Worm (Caenorhabditis elegans) whole organism, young adult: Measurements from ENCODE around the gene srw-86.

Experiments
- B0019.2 ChIP-seq: fragments of 200-800 bp; sonication (Bioruptor generic); conservative IDR thresholded peaks from 2 replicates; pipeline ENCODE4 v1.3.6; 2022; ENCODE audit warnings: missing genetic modification reagents, missing genetic modification characterization, missing compliant biosample characterization
- C06A6.2 ChIP-seq: fragments of 200-800 bp; sonication (Bioruptor generic); conservative IDR thresholded peaks from 2 replicates; pipeline ENCODE4 v1.3.6; 2022; ENCODE audit warnings: missing genetic modification characterization, missing compliant biosample characterization
- F37B4.10 ChIP-seq: fragments of 200-800 bp; sonication (Bioruptor generic); IDR thresholded peaks from 2 replicates; pipeline ENCODE4 v1.3.6; 2022; ENCODE audit warnings: missing genetic modification characterization, missing compliant biosample characterization
- F52B5.7 ChIP-seq: sonication (generic microtip); optimal IDR thresholded peaks from 2 replicates; lab custom pipeline; 2016; ENCODE audit warnings: mild to moderate bottlenecking, missing genetic modification characterization, missing compliant biosample characterization
- F57A8.1 ChIP-seq: fragments of 200-800 bp; sonication (Bioruptor generic); optimal IDR thresholded peaks from 2 replicates; lab custom pipeline; 2018; ENCODE audit warnings: mild to moderate bottlenecking, missing genetic modification characterization, moderate library complexity, missing compliant biosample characterization
- F57C9.4 ChIP-seq: sonication (generic microtip); optimal IDR thresholded peaks from 2 replicates; lab custom pipeline; 2017; ENCODE audit warnings: mild to moderate bottlenecking, missing genetic modification characterization, missing compliant biosample characterization
- K11D2.4 ChIP-seq: fragments of 200-800 bp; sonication (Bioruptor generic); IDR thresholded peaks from 2 replicates; pipeline ENCODE4 v1.3.6; 2022; ENCODE audit warnings: missing genetic modification reagents, missing genetic modification characterization, missing compliant biosample characterization
- T26A5.8 ChIP-seq: sonication (generic microtip); optimal IDR thresholded peaks from 2 replicates; lab custom pipeline; 2016; ENCODE audit warnings: missing genetic modification characterization, missing compliant biosample characterization
- Y53G8AR.9 ChIP-seq: fragments of 200-800 bp; sonication (Bioruptor generic); conservative IDR thresholded peaks from 2 replicates; pipeline ENCODE4 v1.3.6; 2022; ENCODE audit warnings: missing genetic modification reagents, missing genetic modification characterization, missing compliant biosample characterization
- Y56A3A.18 ChIP-seq: fragments of 200-800 bp; sonication (Bioruptor generic); IDR thresholded peaks from 2 replicates; pipeline ENCODE4 v1.3.6; 2022; ENCODE audit warnings: missing genetic modification reagents, missing genetic modification characterization, missing compliant biosample characterization
- Y67H2A.10 ChIP-seq: fragments of 200-800 bp; sonication (Bioruptor generic); conservative IDR thresholded peaks from 2 replicates; pipeline ENCODE4 v1.3.6; 2022; ENCODE audit warnings: missing genetic modification reagents, missing genetic modification characterization, missing compliant biosample characterization
- Y95B8A.8 ChIP-seq: fragments of 200-800 bp; sonication (Bioruptor generic); IDR thresholded peaks from 2 replicates; pipeline ENCODE4 v1.3.6; 2022; ENCODE audit warnings: missing genetic modification reagents, missing genetic modification characterization, missing compliant biosample characterization
- akir-1 ChIP-seq: fragments of 200-800 bp; sonication (Bioruptor generic); optimal IDR thresholded peaks from 2 replicates; lab custom pipeline; 2018; ENCODE audit warnings: mild to moderate bottlenecking, missing genetic modification characterization, moderate library complexity, missing compliant biosample characterization
- aptf-3 ChIP-seq: fragments of 200-800 bp; sonication (Bioruptor generic); IDR thresholded peaks from 2 replicates; pipeline ENCODE4 v1.3.6; 2022; ENCODE audit warnings: missing genetic modification characterization, missing compliant biosample characterization
- atf-7 ChIP-seq: sonication (generic microtip); optimal IDR thresholded peaks from 2 replicates; lab custom pipeline; 2017; ENCODE audit warnings: mild to moderate bottlenecking, missing genetic modification characterization, missing compliant biosample characterization
- attf-3 ChIP-seq: fragments of 200-800 bp; sonication (Bioruptor generic); conservative IDR thresholded peaks from 2 replicates; pipeline ENCODE4 v1.3.6; 2022; ENCODE audit warnings: missing genetic modification reagents, missing genetic modification characterization, missing compliant biosample characterization
- bed-1 ChIP-seq: fragments of 200-800 bp; sonication (Bioruptor generic); IDR thresholded peaks from 2 replicates; pipeline ENCODE4 v1.3.6; 2022; ENCODE audit warnings: missing genetic modification reagents, missing genetic modification characterization, missing compliant biosample characterization
- ceh-100 ChIP-seq: fragments of 200-800 bp; sonication (Bioruptor generic); IDR thresholded peaks from 2 replicates; pipeline ENCODE4 v1.3.6; 2022; ENCODE audit warnings: missing genetic modification reagents, missing genetic modification characterization, missing compliant biosample characterization
- ceh-27 ChIP-seq: fragments of 200-800 bp; sonication (Bioruptor generic); optimal IDR thresholded peaks from 2 replicates; lab custom pipeline; 2018; ENCODE audit warnings: mild to moderate bottlenecking, missing genetic modification characterization, moderate library complexity, missing compliant biosample characterization
- ceh-91 ChIP-seq: fragments of 200-800 bp; sonication (Bioruptor generic); IDR thresholded peaks from 2 replicates; pipeline ENCODE4 v1.3.6; 2022; ENCODE audit warnings: missing genetic modification reagents, missing genetic modification characterization, missing compliant biosample characterization
- dox-1 ChIP-seq: fragments of 200-800 bp; sonication (Bioruptor generic); IDR thresholded peaks from 2 replicates; pipeline ENCODE4 v1.3.6; 2022; ENCODE audit warnings: missing genetic modification reagents, missing genetic modification characterization, missing compliant biosample characterization
- dpff-1 ChIP-seq: sonication (generic microtip); optimal IDR thresholded peaks from 2 replicates; lab custom pipeline; 2017; ENCODE audit warnings: mild to moderate bottlenecking, missing genetic modification characterization, missing compliant biosample characterization
- efl-1 ChIP-seq: fragments of 150-350 bp; optimal IDR thresholded peaks from 2 replicates; lab custom pipeline; 2014; ENCODE audit warnings: missing biosample characterization, missing genetic modification reagents, missing genetic modification characterization
- egl-44 ChIP-seq: fragments of 200-800 bp; sonication (Bioruptor generic); IDR thresholded peaks from 2 replicates; pipeline ENCODE4 v1.3.6; 2022; ENCODE audit warnings: missing genetic modification reagents, missing genetic modification characterization, missing compliant biosample characterization
- egrh-3 ChIP-seq: fragments of 200-800 bp; sonication (Bioruptor generic); IDR thresholded peaks from 2 replicates; pipeline ENCODE4 v1.3.6; 2022; ENCODE audit warnings: missing genetic modification reagents, missing genetic modification characterization, missing compliant biosample characterization
- ekl-4 ChIP-seq: fragments of 200-800 bp; sonication (Bioruptor generic); IDR thresholded peaks from 2 replicates; pipeline ENCODE4 v1.3.6; 2022; ENCODE audit warnings: missing genetic modification reagents, missing genetic modification characterization, missing compliant biosample characterization
- fkh-3 ChIP-seq: sonication (generic microtip); optimal IDR thresholded peaks from 2 replicates; lab custom pipeline; 2016; ENCODE audit warnings: mild to moderate bottlenecking, missing genetic modification characterization, missing compliant biosample characterization
- gei-17 ChIP-seq: fragments of 200-800 bp; sonication (Bioruptor generic); optimal IDR thresholded peaks from 2 replicates; lab custom pipeline; 2018; ENCODE audit warnings: mild to moderate bottlenecking, missing genetic modification characterization, missing compliant biosample characterization
- hlh-26 ChIP-seq: fragments of 200-800 bp; sonication (Bioruptor generic); conservative IDR thresholded peaks from 2 replicates; pipeline ENCODE4 v1.3.6; 2022; ENCODE audit warnings: missing genetic modification reagents, missing genetic modification characterization, missing compliant biosample characterization
- hmg-20 ChIP-seq: fragments of 200-800 bp; sonication (Bioruptor generic); IDR thresholded peaks from 2 replicates; pipeline ENCODE4 v1.3.6; 2022; ENCODE audit warnings: missing genetic modification reagents, missing genetic modification characterization, missing compliant biosample characterization
- lin-35 ChIP-seq, 3 experiments: fragments of 150-350 bp in 2 of 3; sonication (generic microtip) in 1 of 3; optimal IDR thresholded peaks; 2 replicates each; lab custom pipeline; 2014 to 2018; ENCODE audit warnings: missing biosample characterization in 3 of 3, missing genetic modification characterization in 3 of 3, missing genetic modification reagents in 3 of 3
- lsy-27 ChIP-seq: sonication (generic microtip); optimal IDR thresholded peaks from 2 replicates; lab custom pipeline; 2017; ENCODE audit warnings: missing genetic modification characterization, mild to moderate bottlenecking, missing compliant biosample characterization, antibody characterized with exemption, missing genotype, borderline replicate concordance; ENCODE audit not compliant: insufficient read depth
- mel-28 ChIP-seq: sonication (generic microtip); optimal IDR thresholded peaks from 2 replicates; lab custom pipeline; 2016; ENCODE audit warnings: borderline replicate concordance, mild to moderate bottlenecking, missing genetic modification characterization, missing compliant biosample characterization
- mes-4 ChIP-seq: sonication (generic microtip); optimal IDR thresholded peaks from 2 replicates; lab custom pipeline; 2016; ENCODE audit warnings: missing genotype, missing genetic modification characterization, missing compliant biosample characterization
- mxl-1 ChIP-seq: sonication (generic microtip); optimal IDR thresholded peaks from 2 replicates; lab custom pipeline; 2016; ENCODE audit warnings: missing genetic modification characterization, missing compliant biosample characterization
- nfya-2 ChIP-seq: fragments of 200-800 bp; sonication (Bioruptor generic); IDR thresholded peaks from 2 replicates; pipeline ENCODE4 v1.3.6; 2022; ENCODE audit warnings: missing genetic modification reagents, missing genetic modification characterization, missing compliant biosample characterization
- nhr-120 ChIP-seq: fragments of 200-800 bp; sonication (Bioruptor generic); IDR thresholded peaks from 2 replicates; pipeline ENCODE4 v1.3.6; 2022; ENCODE audit warnings: missing genetic modification characterization, missing compliant biosample characterization
- pbrm-1 ChIP-seq: fragments of 200-800 bp; sonication (Bioruptor generic); IDR thresholded peaks from 2 replicates; pipeline ENCODE4 v1.3.6; 2022; ENCODE audit warnings: missing genetic modification reagents, missing genetic modification characterization, missing compliant biosample characterization
- snpc-1.1 ChIP-seq: sonication (generic microtip); optimal IDR thresholded peaks from 2 replicates; lab custom pipeline; 2017; ENCODE audit warnings: missing genetic modification characterization, mild to moderate bottlenecking, missing compliant biosample characterization, antibody characterized with exemption, moderate library complexity, missing genotype, missing genetic modification reagents; ENCODE audit not compliant: insufficient read depth
- sptf-2 ChIP-seq: fragments of 200-800 bp; sonication (Bioruptor generic); optimal IDR thresholded peaks from 2 replicates; lab custom pipeline; 2018; ENCODE audit warnings: mild to moderate bottlenecking, missing genetic modification characterization, missing compliant biosample characterization
- tbp1 ChIP-seq: fragments of 200-800 bp; sonication (Bioruptor generic); optimal IDR thresholded peaks from 2 replicates; lab custom pipeline; 2018; ENCODE audit warnings: mild to moderate bottlenecking, missing genetic modification characterization, missing compliant biosample characterization
- tlf-1 ChIP-seq: fragments of 200-800 bp; sonication (Bioruptor generic); optimal IDR thresholded peaks from 2 replicates; lab custom pipeline; 2018; ENCODE audit warnings: mild to moderate bottlenecking, missing genetic modification characterization, missing compliant biosample characterization
- xnd-1 ChIP-seq: sonication (generic microtip); optimal IDR thresholded peaks from 2 replicates; lab custom pipeline; 2016; ENCODE audit warnings: missing genotype, missing genetic modification reagents, missing genetic modification characterization, missing compliant biosample characterization
- zfh-2 ChIP-seq: fragments of 200-800 bp; sonication (Bioruptor generic); conservative IDR thresholded peaks from 2 replicates; pipeline ENCODE4 v1.3.6; 2022; ENCODE audit warnings: missing genetic modification reagents, missing genetic modification characterization, missing compliant biosample characterization
- zim-3 ChIP-seq: sonication (generic microtip); optimal IDR thresholded peaks from 2 replicates; lab custom pipeline; 2017; ENCODE audit warnings: mild to moderate bottlenecking, missing genetic modification characterization, moderate library complexity, missing compliant biosample characterization
- ztf-22 ChIP-seq: fragments of 200-800 bp; sonication (Bioruptor generic); optimal IDR thresholded peaks from 2 replicates; lab custom pipeline; 2018; ENCODE audit warnings: mild to moderate bottlenecking, missing genetic modification characterization, moderate library complexity, missing compliant biosample characterization
- ztf-3 ChIP-seq: fragments of 200-800 bp; sonication (Bioruptor generic); optimal IDR thresholded peaks from 2 replicates; lab custom pipeline; 2018; ENCODE audit warnings: mild to moderate bottlenecking, missing genetic modification characterization, missing compliant biosample characterization
- ztf-6 ChIP-seq: fragments of 200-800 bp; sonication (Bioruptor generic); IDR thresholded peaks from 2 replicates; pipeline ENCODE4 v1.3.6; 2022; ENCODE audit warnings: missing genetic modification reagents, missing genetic modification characterization, missing compliant biosample characterization

The srw-86 gene

ce11 chrV:19430351-19430913 is 29.9 kb upstream of the srw-86 start (continued):
- no peak; the same call in 1 of the 2 replicates for TF ChIP-seq egrh-3 (GFP tag; lab: Robert Waterston, UW)
- no peak for TF ChIP-seq Y67H2A.10
- TF ChIP-seq ztf-6 (GFP tag; lab: Robert Waterston, UW): no peak
- no peak for TF ChIP-seq Y53G8AR.9
- no peak for TF ChIP-seq snpc-1.1
- no peak for TF ChIP-seq Y56A3A.18 (GFP tag; lab: Robert Waterston, UW)
- TF ChIP-seq hmg-20 (GFP tag; lab: Robert Waterston, UW): no peak
- no peak for TF ChIP-seq K11D2.4 (GFP tag; lab: Robert Waterston, UW)
- TF ChIP-seq bed-1 (GFP tag; lab: Robert Waterston, UW): no peak
- TF ChIP-seq ceh-100 (GFP tag; lab: Robert Waterston, UW): no peak
- no peak for TF ChIP-seq lsy-27
- no peak for TF ChIP-seq C06A6.2 (GFP tag; lab: Robert Waterston, UW)
- no peak for TF ChIP-seq nhr-120 (GFP tag; lab: Robert Waterston, UW)
- TF ChIP-seq F57A8.1 (GFP tag; lab: Kevin White, UChicago): no peak
- TF ChIP-seq nfya-2 (GFP tag; lab: Robert Waterston, UW): no peak
- TF ChIP-seq gei-17 (GFP tag; lab: Kevin White, UChicago): no peak
- 0 out of 2 replicates have a peak, but pooled peaks have one; percentile 39 for TF ChIP-seq dox-1 (GFP tag; lab: Robert Waterston, UW)
- TF ChIP-seq efl-1 (GFP tag; lab: Kevin White, UChicago): no peak
- no peak for TF ChIP-seq dpff-1 (tag; lab: Kevin White, UChicago)
- no peak; the same call in 1 of the 2 replicates for TF ChIP-seq egl-44 (GFP tag; lab: Robert Waterston, UW)
- TF ChIP-seq Y95B8A.8 (GFP tag; lab: Robert Waterston, UW): no peak
- no peak for TF ChIP-seq hlh-26 (GFP tag; lab: Robert Waterston, UW)
- TF ChIP-seq tlf-1 (GFP tag; lab: Kevin White, UChicago): no peak
- TF ChIP-seq ceh-91 (GFP tag; lab: Robert Waterston, UW): no peak
- peak; percentile 23 for TF ChIP-seq sptf-2 (GFP tag; lab: Kevin White, UChicago)
- 0 out of 2 replicates have a peak, but pooled peaks have one; percentile 21 for TF ChIP-seq aptf-3
- TF ChIP-seq fkh-3 (tag; lab: Kevin White, UChicago): peak; percentile 24
- TF ChIP-seq ekl-4 (GFP tag; lab: Robert Waterston, UW): peak; percentile 46
- TF ChIP-seq zfh-2 (GFP tag; lab: Robert Waterston, UW): no peak; the same call in 1 of the 2 replicates
- no peak for TF ChIP-seq ceh-27 (GFP tag; lab: Kevin White, UChicago)
- TF ChIP-seq F52B5.7 (tag; lab: Kevin White, UChicago): peak; percentile 63
- no peak for TF ChIP-seq ztf-22
- peak; percentile 52 for TF ChIP-seq zim-3
- TF ChIP-seq mes-4 (tag; lab: Kevin White, UChicago): no peak
- TF ChIP-seq F57C9.4 (tag; lab: Kevin White, UChicago): no peak
- no peak for TF ChIP-seq mxl-1 (tag; lab: Kevin White, UChicago)
- no peak for TF ChIP-seq T26A5.8 (tag; lab: Kevin White, UChicago)
- no peak for TF ChIP-seq atf-7 (tag; lab: Kevin White, UChicago)
- TF ChIP-seq attf-3 (GFP tag; lab: Robert Waterston, UW): peak; percentile 34; the same call in 1 of the 2 replicates
- TF ChIP-seq F37B4.10 (GFP tag; lab: Robert Waterston, UW): no peak
- no peak for TF ChIP-seq B0019.2 (GFP tag; lab: Robert Waterston, UW)
- TF ChIP-seq ztf-3 (GFP tag; lab: Kevin White, UChicago): peak; percentile 3
- TF ChIP-seq tbp1 (GFP tag; lab: Kevin White, UChicago): no peak
- TF ChIP-seq pbrm-1 (GFP tag; lab: Robert Waterston, UW): no peak
- TF ChIP-seq mel-28 (tag; lab: Kevin White, UChicago): no peak
- TF ChIP-seq xnd-1 (tag; lab: Kevin White, UChicago): no peak
- no peak for TF ChIP-seq akir-1 (GFP tag; lab: Kevin White, UChicago)
- no peak for TF ChIP-seq lin-35 (GFP tag; optimal IDR thresholded peaks at IDR 0.05; lab: Kevin White, UChicago)
